Fruit fly (Drosophila melanogaster) whole organism, embryonic: ENCODE results near the gene CG15880.
A peak's percentile ranks its signal among the peaks of the same experiment; 100 is the strongest.

Experiments
- ATbp ChIP-seq: fragments of 200-800 bp; sonication (Bioruptor generic); optimal IDR thresholded peaks from 2 replicates; lab custom pipeline; 2017; ENCODE audit warnings: missing biosample characterization, mild to moderate bottlenecking, missing genetic modification characterization, missing genetic modification reagents
- CG1024 ChIP-seq: fragments of 200-800 bp; sonication (Bioruptor generic); IDR thresholded peaks from 2 replicates; pipeline ENCODE4 v1.3.6; 2022; ENCODE audit warnings: missing biosample characterization, missing genetic modification characterization
- CG10321 ChIP-seq: fragments of 200-800 bp; sonication (Bioruptor generic); IDR thresholded peaks from 2 replicates; pipeline ENCODE4 v1.3.6; 2022; ENCODE audit warnings: missing biosample characterization, missing genetic modification characterization
- CG10431 ChIP-seq: fragments of 200-800 bp; sonication (Bioruptor generic); optimal IDR thresholded peaks from 3 replicates; lab custom pipeline; 2018; ENCODE audit warnings: missing biosample characterization, mild to moderate bottlenecking, missing genetic modification characterization
- CG10462 ChIP-seq: fragments of 200-800 bp; sonication (Bioruptor generic); optimal IDR thresholded peaks from 2 replicates; lab custom pipeline; 2016; ENCODE audit warnings: missing biosample characterization, missing genetic modification characterization
- CG12104 ChIP-seq: fragments of 200-800 bp; sonication (Bioruptor generic); optimal IDR thresholded peaks from 3 replicates; lab custom pipeline; 2016; ENCODE audit warnings: missing biosample characterization, missing genetic modification characterization
- CG12659 ChIP-seq: fragments of 200-800 bp; sonication (Bioruptor generic); optimal IDR thresholded peaks from 3 replicates; lab custom pipeline; 2017; ENCODE audit warnings: mild to moderate bottlenecking, missing biosample characterization, missing genetic modification reagents, missing genetic modification characterization
- CG12769 ChIP-seq: fragments of 200-800 bp; sonication (Bioruptor generic); optimal IDR thresholded peaks from 2 replicates; lab custom pipeline; 2019; ENCODE audit warnings: missing biosample characterization, mild to moderate bottlenecking, missing genetic modification characterization, moderate library complexity
- CG15601 ChIP-seq: fragments of 200-800 bp; sonication (Bioruptor generic); optimal IDR thresholded peaks from 3 replicates; lab custom pipeline; 2019; ENCODE audit warnings: missing biosample characterization, mild to moderate bottlenecking, missing genetic modification characterization, moderate library complexity
- CG16815 ChIP-seq: fragments of 200-800 bp; sonication (Bioruptor generic); optimal IDR thresholded peaks from 3 replicates; lab custom pipeline; 2017; ENCODE audit warnings: missing biosample characterization, mild to moderate bottlenecking, missing genetic modification characterization
- CG2202 ChIP-seq: fragments of 200-800 bp; sonication (Bioruptor generic); optimal IDR thresholded peaks from 2 replicates; lab custom pipeline; 2018; ENCODE audit warnings: missing biosample characterization, mild to moderate bottlenecking, missing genetic modification characterization
- CG31388 ChIP-seq: fragments of 200-800 bp; sonication (Bioruptor generic); optimal IDR thresholded peaks from 2 replicates; lab custom pipeline; 2016; ENCODE audit warnings: missing biosample characterization, missing genetic modification characterization
- CG31441 ChIP-seq: fragments of 200-800 bp; sonication (Bioruptor generic); IDR thresholded peaks from 2 replicates; pipeline ENCODE4 v1.3.6; 2022; ENCODE audit warnings: missing biosample characterization, missing genetic modification characterization
- CG33213 ChIP-seq: fragments of 200-800 bp; sonication (Bioruptor generic); optimal IDR thresholded peaks from 3 replicates; lab custom pipeline; 2016; ENCODE audit warnings: missing biosample characterization, missing genetic modification characterization
- CG4328 ChIP-seq: fragments of 200-800 bp; sonication (Bioruptor generic); optimal IDR thresholded peaks from 3 replicates; lab custom pipeline; 2017; ENCODE audit warnings: missing biosample characterization, missing genetic modification reagents, missing genetic modification characterization
- CG6683 ChIP-seq: fragments of 200-800 bp; sonication (Bioruptor generic); optimal IDR thresholded peaks from 2 replicates; lab custom pipeline; 2017; ENCODE audit warnings: missing biosample characterization, mild to moderate bottlenecking, missing genetic modification characterization, missing genetic modification reagents
- CG7987 ChIP-seq: fragments of 200-800 bp; sonication (Bioruptor generic); optimal IDR thresholded peaks from 2 replicates; lab custom pipeline; 2018; ENCODE audit warnings: missing biosample characterization, mild to moderate bottlenecking, missing genetic modification characterization, moderate library complexity
- CG8089 ChIP-seq: fragments of 200-800 bp; sonication (Bioruptor generic); optimal IDR thresholded peaks from 3 replicates; lab custom pipeline; 2016; ENCODE audit warnings: missing biosample characterization, missing genetic modification characterization
- CG9437 ChIP-seq: fragments of 200-800 bp; sonication (Bioruptor generic); optimal IDR thresholded peaks from 2 replicates; lab custom pipeline; 2018; ENCODE audit warnings: missing biosample characterization, mild to moderate bottlenecking, missing genetic modification characterization
- CG9876 ChIP-seq: fragments of 200-800 bp; sonication (Bioruptor generic); optimal IDR thresholded peaks from 2 replicates; lab custom pipeline; 2016; ENCODE audit warnings: missing biosample characterization, missing genetic modification characterization
- Doc2 ChIP-seq: fragments of 200-800 bp; sonication (Bioruptor generic); IDR thresholded peaks from 2 replicates; pipeline ENCODE4 v1.3.6; 2022; ENCODE audit warnings: missing biosample characterization, missing genetic modification characterization
- Doc3 ChIP-seq: fragments of 200-800 bp; sonication (Bioruptor generic); IDR thresholded peaks from 3 replicates; pipeline ENCODE4 v1.3.6; 2022; ENCODE audit warnings: missing biosample characterization, missing genetic modification characterization; ENCODE audit not compliant: partially characterized antibody
- Eip74EF ChIP-seq, 2 experiments: fragments of 200-800 bp in 1 of 2; fragments of >200 bp in 1 of 2; sonication (Bioruptor generic) in 1 of 2; optimal IDR thresholded peaks; 2 replicates each; lab custom pipeline; 2017 to 2019; ENCODE audit warnings: missing biosample characterization in 2 of 2, missing genetic modification characterization in 2 of 2, mild to moderate bottlenecking in 1 of 2, moderate library complexity in 1 of 2
- H15 ChIP-seq: fragments of 200-800 bp; sonication (Bioruptor generic); IDR thresholded peaks from 3 replicates; pipeline ENCODE4 v1.3.6; 2022; ENCODE audit warnings: missing biosample characterization, missing genetic modification characterization
- HHEX ChIP-seq: fragments of 200-800 bp; sonication (Bioruptor generic); optimal IDR thresholded peaks from 3 replicates; lab custom pipeline; 2017; ENCODE audit warnings: missing biosample characterization, mild to moderate bottlenecking, missing genetic modification characterization, missing genetic modification reagents
- HLH4C ChIP-seq: fragments of 200-800 bp; sonication (Bioruptor generic); IDR thresholded peaks from 3 replicates; pipeline ENCODE4 v1.3.6; 2022; ENCODE audit warnings: missing biosample characterization, missing genetic modification characterization; ENCODE audit not compliant: partially characterized antibody
- Myb ChIP-seq: fragments of 200-800 bp; sonication (Bioruptor generic); optimal IDR thresholded peaks from 2 replicates; lab custom pipeline; 2016; ENCODE audit warnings: missing biosample characterization, missing genetic modification characterization
- NFAT ChIP-seq: fragments of 200-800 bp; sonication (Bioruptor generic); IDR thresholded peaks from 2 replicates; pipeline ENCODE4 v1.3.6; 2022; ENCODE audit warnings: missing biosample characterization, missing genetic modification characterization
- Rx ChIP-seq: fragments of 200-800 bp; sonication (Bioruptor generic); IDR thresholded peaks from 2 replicates; pipeline ENCODE4 v1.3.6; 2022; ENCODE audit warnings: missing biosample characterization, missing genetic modification characterization
- Sox102F ChIP-seq: fragments of 200-800 bp; sonication (Bioruptor generic); optimal IDR thresholded peaks from 2 replicates; lab custom pipeline; 2018; ENCODE audit warnings: missing biosample characterization, mild to moderate bottlenecking, missing genetic modification characterization, moderate library complexity
- YL-1 ChIP-seq: fragments of 200-800 bp; sonication (Bioruptor generic); optimal IDR thresholded peaks from 3 replicates; lab custom pipeline; 2017; ENCODE audit warnings: missing biosample characterization, mild to moderate bottlenecking, missing genetic modification characterization
- bowl ChIP-seq: fragments of 200-800 bp; sonication (Bioruptor generic); IDR thresholded peaks from 2 replicates; pipeline ENCODE4 v1.3.6; 2022; ENCODE audit warnings: missing biosample characterization, missing genetic modification characterization
- chif ChIP-seq, 2 experiments: fragments of 200-800 bp; sonication (Bioruptor generic); optimal IDR thresholded peaks; 3 replicates each; lab custom pipeline; 2016; ENCODE audit warnings: missing biosample characterization in 2 of 2, missing genetic modification characterization in 2 of 2
- dimm ChIP-seq: fragments of 200-800 bp; sonication (Bioruptor generic); IDR thresholded peaks from 2 replicates; pipeline ENCODE4 v1.3.6; 2022; ENCODE audit warnings: missing biosample characterization, missing genetic modification characterization
- fu2 ChIP-seq: fragments of 200-800 bp; sonication (Bioruptor generic); optimal IDR thresholded peaks from 2 replicates; lab custom pipeline; 2016; ENCODE audit warnings: missing biosample characterization, missing genetic modification characterization
- gt ChIP-seq: fragments of 200-800 bp; sonication (Bioruptor generic); IDR thresholded peaks from 2 replicates; pipeline ENCODE4 v1.3.6; 2022; ENCODE audit warnings: missing biosample characterization, missing genetic modification characterization
- inv ChIP-seq: fragments of 200-800 bp; sonication (Bioruptor generic); IDR thresholded peaks from 2 replicates; pipeline ENCODE4 v1.3.6; 2022; ENCODE audit warnings: missing biosample characterization, missing genetic modification characterization; ENCODE audit not compliant: partially characterized antibody
- jing ChIP-seq: fragments of 200-800 bp; sonication (Bioruptor generic); optimal IDR thresholded peaks from 2 replicates; lab custom pipeline; 2018; ENCODE audit warnings: missing biosample characterization, mild to moderate bottlenecking, missing genetic modification characterization
- kni ChIP-seq: fragments of 200-800 bp; sonication (Bioruptor generic); optimal IDR thresholded peaks from 3 replicates; lab custom pipeline; 2017; ENCODE audit warnings: mild to moderate bottlenecking, missing biosample characterization, missing genetic modification reagents, missing genetic modification characterization
- lbe ChIP-seq: fragments of 200-800 bp; sonication (Bioruptor generic); optimal IDR thresholded peaks from 2 replicates; lab custom pipeline; 2016; ENCODE audit warnings: missing biosample characterization, mild to moderate bottlenecking, missing genetic modification characterization
- nom ChIP-seq: fragments of 200-800 bp; sonication (Bioruptor generic); optimal IDR thresholded peaks from 2 replicates; lab custom pipeline; 2017; ENCODE audit warnings: missing biosample characterization, missing genetic modification characterization, mild to moderate bottlenecking, moderate library complexity, missing genetic modification reagents
- pho ChIP-seq: fragments of 200-800 bp; sonication (Bioruptor generic); optimal IDR thresholded peaks from 2 replicates; lab custom pipeline; 2016; ENCODE audit warnings: missing biosample characterization, missing genetic modification characterization
- repo ChIP-seq: fragments of 200-800 bp; sonication (Bioruptor generic); optimal IDR thresholded peaks from 2 replicates; lab custom pipeline; 2016; ENCODE audit warnings: missing biosample characterization, missing genetic modification characterization
- salm ChIP-seq: fragments of 200-800 bp; sonication (Bioruptor generic); optimal IDR thresholded peaks from 2 replicates; lab custom pipeline; 2018; ENCODE audit warnings: missing biosample characterization, mild to moderate bottlenecking, missing genetic modification characterization
- seq ChIP-seq: fragments of 200-800 bp; sonication (Bioruptor generic); IDR thresholded peaks from 2 replicates; pipeline ENCODE4 v1.3.6; 2022; ENCODE audit warnings: missing biosample characterization, missing genetic modification characterization
- sna ChIP-seq: fragments of 200-800 bp; sonication (Bioruptor generic); IDR thresholded peaks from 2 replicates; pipeline ENCODE4 v1.3.6; 2022; ENCODE audit warnings: missing biosample characterization, missing genetic modification characterization; ENCODE audit not compliant: partially characterized antibody
- tin ChIP-seq: fragments of 200-800 bp; sonication (Bioruptor generic); optimal IDR thresholded peaks from 3 replicates; lab custom pipeline; 2016; ENCODE audit warnings: missing biosample characterization, missing genetic modification characterization
- ttk ChIP-seq: fragments of 200-800 bp; sonication (Bioruptor generic); IDR thresholded peaks from 2 replicates; pipeline ENCODE4 v2.1.2; 2022; ENCODE audit warnings: missing biosample characterization, missing genetic modification characterization
- zen2 ChIP-seq: fragments of 200-800 bp; sonication (Bioruptor generic); IDR thresholded peaks from 3 replicates; pipeline ENCODE4 v1.3.6; 2022; ENCODE audit warnings: missing biosample characterization, missing genetic modification characterization; ENCODE audit not compliant: partially characterized antibody
- zfh1 ChIP-seq: fragments of 200-800 bp; sonication (Bioruptor generic); IDR thresholded peaks from 3 replicates; pipeline ENCODE4 v1.3.6; 2022; ENCODE audit warnings: missing biosample characterization, missing genetic modification characterization

CG15880 gene

DNA sequence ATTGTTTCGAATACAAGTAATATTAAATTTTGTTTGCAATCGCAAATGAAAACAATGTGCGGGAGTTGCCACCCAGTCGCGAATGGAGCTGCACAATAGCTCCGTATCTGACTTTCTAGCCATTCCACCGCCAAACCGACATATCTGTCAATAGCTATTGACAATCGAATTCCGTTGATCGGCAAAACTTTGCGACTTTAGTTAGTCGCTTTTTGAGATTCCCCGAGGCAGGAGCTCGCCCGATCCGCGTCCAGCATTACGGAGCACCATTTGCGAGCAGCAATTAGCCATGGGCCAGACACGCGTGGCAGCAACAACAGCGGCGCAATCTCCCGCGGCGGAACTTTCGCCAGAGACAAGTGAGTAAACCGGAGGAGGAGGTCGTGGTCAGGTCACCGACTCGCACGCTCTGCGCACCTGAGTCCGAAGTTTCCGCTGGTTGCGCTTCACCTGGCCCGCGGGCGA, 34.9 kb upstream of the CG15880 start, which contains the start of the genes CG4291 and kraken (continued):
- TF ChIP-seq CG7987 (GFP tag; lab: Kevin White, UChicago) (peak; percentile 64), CG2202 (tag; lab: Kevin White, UChicago) (no peak), CG9437 (GFP tag; lab: Kevin White, UChicago) (peak; percentile 11), Eip74EF (GFP tag; optimal IDR thresholded peaks at IDR 0.05; lab: Kevin White, UChicago) (peak in 1 of 2 experiments; percentile 4), jing (GFP tag; lab: Kevin White, UChicago) (no peak), tin (GFP tag; lab: Kevin White, UChicago) (peak; percentile 24), ttk (GFP tag; lab: Robert Waterston, UW) (peak; percentile 47; the same call in 1 of the 2 replicates), zfh1 (GFP tag; lab: Robert Waterston, UW) (peak; percentile 42; the same call in 1 of the 3 replicates), gt (GFP tag; lab: Robert Waterston, UW) (no peak), salm (tag; lab: Kevin White, UChicago) (peak; percentile 22), NFAT (GFP tag; lab: Robert Waterston, UW) (peak; percentile 83), CG16815 (GFP tag; lab: Kevin White, UChicago) (no peak), CG12659 (GFP tag; lab: Kevin White, UChicago) (peak; percentile 73), seq (GFP tag; lab: Robert Waterston, UW) (no peak), ATbp (GFP tag; lab: Kevin White, UChicago) (no peak), CG4328 (GFP tag; lab: Kevin White, UChicago) (peak; percentile 31), repo (GFP tag; lab: Kevin White, UChicago) (no peak), Sox102F (GFP tag; lab: Kevin White, UChicago) (peak; percentile 36), CG9876 (GFP tag; lab: Kevin White, UChicago) (no peak), Rx (GFP tag; lab: Robert Waterston, UW) (no peak), YL-1 (GFP tag; lab: Kevin White, UChicago) (peak; percentile 50), pho (GFP tag; lab: Kevin White, UChicago) (peak; percentile 59), Doc3 (no peak), zen2 (GFP tag; lab: Robert Waterston, UW) (no peak), CG10462 (no peak), CG1024 (0 out of 2 replicates have a peak, but pooled peaks have one; percentile 2), CG10321 (GFP tag; lab: Robert Waterston, UW) (peak; percentile 42; the same call in 1 of the 2 replicates), CG31441 (GFP tag; lab: Robert Waterston, UW) (peak; percentile 49; the same call in 1 of the 2 replicates), H15 (GFP tag; lab: Robert Waterston, UW) (peak; percentile 18; the same call in 1 of the 3 replicates), nom (GFP tag; lab: Kevin White, UChicago) (peak; percentile 41), sna (GFP tag; lab: Robert Waterston, UW) (peak; percentile 67), HHEX (GFP tag; lab: Kevin White, UChicago) (peak; percentile 39), chif (GFP tag; optimal IDR thresholded peaks at IDR 0.05; lab: Kevin White, UChicago) (peak; percentile 1 to 59), Doc2 (no peak), CG33213 (peak; percentile 75), CG8089 (GFP tag; lab: Kevin White, UChicago) (peak; percentile 51), kni (GFP tag; lab: Kevin White, UChicago) (no peak), CG6683 (no peak), CG12104 (GFP tag; lab: Kevin White, UChicago) (no peak), bowl (GFP tag; lab: Robert Waterston, UW) (no peak), dimm (GFP tag; lab: Robert Waterston, UW) (no peak), fu2 (GFP tag; lab: Kevin White, UChicago) (peak; percentile 39), lbe (GFP tag; lab: Kevin White, UChicago) (peak; percentile 9), CG10431 (GFP tag; lab: Kevin White, UChicago) (no peak), Myb (peak; percentile 61), CG12769 (tag; lab: Kevin White, UChicago) (peak; percentile 73), inv (GFP tag; lab: Robert Waterston, UW) (no peak), CG31388 (GFP tag; lab: Kevin White, UChicago) (no peak), HLH4C (GFP tag; lab: Robert Waterston, UW) (peak; percentile 67), CG15601 (tag; lab: Kevin White, UChicago) (peak; percentile 93)
